Fruit fly (Drosophila melanogaster) whole organism, embryonic: ENCODE data around the gene Gr9a.

Source experiments
- Awh ChIP-seq: fragments of 200-800 bp; sonication (Bioruptor generic); IDR thresholded peaks from 2 replicates; pipeline ENCODE4, ENCODE4 v1.3.6; 2022; ENCODE audit warnings: missing biosample characterization, missing genetic modification characterization
- B-H1 ChIP-seq: fragments of 200-800 bp; sonication (Bioruptor generic); IDR thresholded peaks from 3 replicates; pipeline ENCODE4 v1.3.6; 2022; ENCODE audit warnings: missing biosample characterization, missing genetic modification characterization
- Blimp-1 ChIP-seq: fragments of 200-800 bp; sonication (Bioruptor generic); optimal IDR thresholded peaks from 3 replicates; lab custom pipeline; 2018; ENCODE audit warnings: missing biosample characterization, missing genetic modification characterization, mild to moderate bottlenecking, moderate library complexity, missing genetic modification reagents
- CG11695 ChIP-seq: fragments of 200-800 bp; sonication (Bioruptor generic); IDR thresholded peaks from 3 replicates; pipeline ENCODE4 v1.3.6; 2022; ENCODE audit warnings: missing biosample characterization, missing genetic modification characterization
- CG13296 ChIP-seq: fragments of 200-800 bp; sonication (Bioruptor generic); optimal IDR thresholded peaks from 3 replicates; lab custom pipeline; 2018; ENCODE audit warnings: missing biosample characterization, mild to moderate bottlenecking, missing genetic modification characterization
- CG17802 ChIP-seq: fragments of 200-800 bp; sonication (Bioruptor generic); optimal IDR thresholded peaks from 2 replicates; lab custom pipeline; 2018; ENCODE audit warnings: missing biosample characterization, mild to moderate bottlenecking, missing genetic modification characterization, moderate library complexity
- CG18011 ChIP-seq: fragments of 200-800 bp; sonication (Bioruptor generic); optimal IDR thresholded peaks from 2 replicates; lab custom pipeline; 2017; ENCODE audit warnings: missing biosample characterization, missing genetic modification characterization, mild to moderate bottlenecking, moderate library complexity, missing genotype
- CG18619 ChIP-seq: fragments of 200-800 bp; sonication (Bioruptor generic); optimal IDR thresholded peaks from 3 replicates; lab custom pipeline; 2017; ENCODE audit warnings: missing biosample characterization, mild to moderate bottlenecking, missing genetic modification characterization
- CG2116 ChIP-seq: fragments of 200-800 bp; sonication (Bioruptor generic); optimal IDR thresholded peaks from 3 replicates; lab custom pipeline; 2018; ENCODE audit warnings: missing biosample characterization, mild to moderate bottlenecking, missing genetic modification characterization
- CG2889 ChIP-seq: fragments of 200-800 bp; sonication (Bioruptor generic); IDR thresholded peaks from 3 replicates; pipeline ENCODE4 v1.3.6; 2022; ENCODE audit warnings: missing biosample characterization, missing genetic modification characterization
- CG31365 ChIP-seq: fragments of 200-800 bp; sonication (Bioruptor generic); optimal IDR thresholded peaks from 2 replicates; lab custom pipeline; 2018; ENCODE audit warnings: missing biosample characterization, mild to moderate bottlenecking, missing genetic modification characterization
- CG3163 ChIP-seq: fragments of 200-800 bp; sonication (Bioruptor generic); optimal IDR thresholded peaks from 3 replicates; lab custom pipeline; 2016; ENCODE audit warnings: missing biosample characterization, missing genetic modification characterization
- CG4730 ChIP-seq: fragments of 200-800 bp; sonication (Bioruptor generic); IDR thresholded peaks from 2 replicates; pipeline ENCODE4 v1.3.6; 2022; ENCODE audit warnings: missing biosample characterization, missing genetic modification characterization
- CG6654 ChIP-seq: fragments of 200-800 bp; sonication (Bioruptor generic); optimal IDR thresholded peaks from 2 replicates; lab custom pipeline; 2017; ENCODE audit warnings: missing biosample characterization, mild to moderate bottlenecking, missing genetic modification characterization
- CG7372 ChIP-seq: fragments of 200-800 bp; sonication (Bioruptor generic); IDR thresholded peaks from 2 replicates; pipeline ENCODE4 v1.3.6; 2022; ENCODE audit warnings: missing biosample characterization, missing genetic modification characterization
- CG8089 ChIP-seq: fragments of 200-800 bp; sonication (Bioruptor generic); optimal IDR thresholded peaks from 3 replicates; lab custom pipeline; 2016; ENCODE audit warnings: missing biosample characterization, missing genetic modification characterization
- CG8290 ChIP-seq, 3 experiments: fragments of 200-800 bp; sonication (Bioruptor generic); optimal IDR thresholded peaks; 2 replicates each; lab custom pipeline; 2016 to 2019; ENCODE audit warnings: missing biosample characterization in 3 of 3, missing genetic modification characterization in 3 of 3, mild to moderate bottlenecking in 2 of 3, moderate library complexity in 1 of 3
- CG9437 ChIP-seq: fragments of 200-800 bp; sonication (Bioruptor generic); optimal IDR thresholded peaks from 2 replicates; lab custom pipeline; 2018; ENCODE audit warnings: missing biosample characterization, mild to moderate bottlenecking, missing genetic modification characterization
- CG9727 ChIP-seq: fragments of 200-800 bp; sonication (Bioruptor generic); optimal IDR thresholded peaks from 3 replicates; lab custom pipeline; 2017; ENCODE audit warnings: missing biosample characterization, mild to moderate bottlenecking, missing genetic modification characterization
- CoRest ChIP-seq: fragments of 200-800 bp; sonication (Bioruptor generic); optimal IDR thresholded peaks from 3 replicates; lab custom pipeline; 2018; ENCODE audit warnings: missing biosample characterization, mild to moderate bottlenecking, missing genetic modification characterization, moderate library complexity
- HLHmδ ChIP-seq: fragments of 200-800 bp; sonication (Bioruptor generic); optimal IDR thresholded peaks from 2 replicates; lab custom pipeline; 2018; ENCODE audit warnings: missing biosample characterization, mild to moderate bottlenecking, missing genetic modification characterization, moderate library complexity
- Hmr ChIP-seq: fragments of 200-800 bp; sonication (Bioruptor generic); optimal IDR thresholded peaks from 3 replicates; lab custom pipeline; 2017; ENCODE audit warnings: mild to moderate bottlenecking, missing biosample characterization, missing genetic modification reagents, missing genetic modification characterization
- MBD-R2 ChIP-seq: fragments of 200-800 bp; sonication (Bioruptor generic); IDR thresholded peaks from 2 replicates; pipeline ENCODE4 v1.3.6; 2022; ENCODE audit warnings: missing biosample characterization, missing genetic modification characterization
- Meics ChIP-seq: fragments of 200-800 bp; sonication (Bioruptor generic); optimal IDR thresholded peaks from 2 replicates; lab custom pipeline; 2017; ENCODE audit warnings: missing biosample characterization, mild to moderate bottlenecking, missing genetic modification characterization
- Poxn ChIP-seq: fragments of 200-800 bp; sonication (Bioruptor generic); IDR thresholded peaks from 2 replicates; pipeline ENCODE4 v1.3.6; 2022; ENCODE audit warnings: missing biosample characterization, missing genetic modification characterization
- Rfx ChIP-seq: fragments of 200-800 bp; sonication (Bioruptor generic); IDR thresholded peaks from 2 replicates; pipeline ENCODE4 v1.3.6; 2022; ENCODE audit warnings: missing biosample characterization, missing genetic modification characterization
- ab ChIP-seq: fragments of 200-800 bp; sonication (Bioruptor generic); optimal IDR thresholded peaks from 2 replicates; lab custom pipeline; 2016; ENCODE audit warnings: missing biosample characterization, missing genetic modification characterization
- al ChIP-seq: fragments of 200-800 bp; sonication (Bioruptor generic); IDR thresholded peaks from 2 replicates; pipeline ENCODE4 v1.3.6; 2022; ENCODE audit warnings: missing biosample characterization, missing genetic modification characterization
- bowl ChIP-seq: fragments of 200-800 bp; sonication (Bioruptor generic); IDR thresholded peaks from 2 replicates; pipeline ENCODE4 v1.3.6; 2022; ENCODE audit warnings: missing biosample characterization, missing genetic modification characterization
- cas ChIP-seq: fragments of 200-800 bp; sonication (Bioruptor generic); IDR thresholded peaks from 2 replicates; pipeline ENCODE4 v1.3.6; 2022; ENCODE audit warnings: missing biosample characterization, missing genetic modification characterization
- cato ChIP-seq: fragments of 200-800 bp; sonication (Bioruptor generic); optimal IDR thresholded peaks from 2 replicates; lab custom pipeline; 2016; ENCODE audit warnings: missing biosample characterization, missing genetic modification characterization, borderline replicate concordance
- crp ChIP-seq, 2 experiments: fragments of 200-800 bp; sonication (Bioruptor generic); optimal IDR thresholded peaks; 2 replicates in 1 of 2; 3 replicates in 1 of 2; lab custom pipeline; 2017; ENCODE audit warnings: missing biosample characterization in 2 of 2, missing genetic modification characterization in 2 of 2, mild to moderate bottlenecking in 1 of 2, moderate library complexity in 1 of 2
- cwo ChIP-seq: fragments of 200-800 bp; sonication (Bioruptor generic); optimal IDR thresholded peaks from 3 replicates; lab custom pipeline; 2017; ENCODE audit warnings: missing biosample characterization, missing genetic modification characterization, mild to moderate bottlenecking, moderate library complexity, missing genetic modification reagents
- grau ChIP-seq: fragments of 200-800 bp; optimal IDR thresholded peaks from 3 replicates; lab custom pipeline; 2019; ENCODE audit warnings: missing biosample characterization, mild to moderate bottlenecking, missing genetic modification characterization, moderate library complexity
- jing ChIP-seq: fragments of 200-800 bp; sonication (Bioruptor generic); optimal IDR thresholded peaks from 2 replicates; lab custom pipeline; 2018; ENCODE audit warnings: missing biosample characterization, mild to moderate bottlenecking, missing genetic modification characterization
- kay ChIP-seq: fragments of 200-800 bp; sonication (Bioruptor generic); optimal IDR thresholded peaks from 2 replicates; lab custom pipeline; 2016; ENCODE audit warnings: missing biosample characterization, missing genetic modification characterization
- klu ChIP-seq: fragments of 200-800 bp; sonication (Bioruptor generic); IDR thresholded peaks from 2 replicates; pipeline ENCODE4 v1.3.6; 2022; ENCODE audit warnings: missing biosample characterization, missing genetic modification characterization
- luna ChIP-seq: fragments of 200-800 bp; sonication (Bioruptor generic); optimal IDR thresholded peaks from 2 replicates; lab custom pipeline; 2016; ENCODE audit warnings: missing biosample characterization, missing genetic modification characterization
- mirr ChIP-seq: fragments of 200-800 bp; sonication (Bioruptor generic); optimal IDR thresholded peaks from 3 replicates; lab custom pipeline; 2018; ENCODE audit warnings: missing biosample characterization, mild to moderate bottlenecking, missing genetic modification characterization
- nau ChIP-seq: fragments of 200-800 bp; sonication (Bioruptor generic); optimal IDR thresholded peaks from 3 replicates; lab custom pipeline; 2017; ENCODE audit warnings: missing biosample characterization, mild to moderate bottlenecking, missing genetic modification characterization, missing genetic modification reagents
- oc ChIP-seq: fragments of 200-800 bp; sonication (Bioruptor generic); optimal IDR thresholded peaks from 2 replicates; lab custom pipeline; 2018; ENCODE audit warnings: missing biosample characterization, mild to moderate bottlenecking, missing genetic modification characterization, moderate library complexity
- onecut ChIP-seq: fragments of 200-800 bp; sonication (Bioruptor generic); IDR thresholded peaks from 2 replicates; pipeline ENCODE4 v1.3.6; 2022; ENCODE audit warnings: missing biosample characterization, missing genetic modification characterization
- pros ChIP-seq: fragments of 200-800 bp; sonication (Bioruptor generic); optimal IDR thresholded peaks from 3 replicates; lab custom pipeline; 2019; ENCODE audit warnings: missing biosample characterization, mild to moderate bottlenecking, missing genetic modification characterization, moderate library complexity
- sc ChIP-seq, 3 experiments: fragments of >200 bp in 2 of 3; fragments of 200-800 bp in 1 of 3; sonication (Bioruptor generic) in 1 of 3; optimal IDR thresholded peaks; 2 replicates in 2 of 3; 3 replicates in 1 of 3; lab custom pipeline; 2017; ENCODE audit warnings: mild to moderate bottlenecking in 1 of 3, missing biosample characterization in 1 of 3, missing genetic modification characterization in 1 of 3, missing genetic modification reagents in 1 of 3
- sens ChIP-seq: fragments of 200-800 bp; sonication (Bioruptor generic); peaks from one replicate; lab custom pipeline; 2016; ENCODE audit warnings: missing biosample characterization, missing genetic modification characterization
- sens-2 ChIP-seq: fragments of 200-800 bp; sonication (Bioruptor generic); IDR thresholded peaks from 2 replicates; pipeline ENCODE4 v1.3.6; 2022; ENCODE audit warnings: missing biosample characterization, missing genetic modification characterization
- trh ChIP-seq: fragments of 200-800 bp; sonication (Bioruptor generic); optimal IDR thresholded peaks from 2 replicates; lab custom pipeline; 2016; ENCODE audit warnings: missing biosample characterization, missing genetic modification characterization
- zfh2 ChIP-seq: fragments of 200-800 bp; sonication (Bioruptor generic); optimal IDR thresholded peaks from 2 replicates; lab custom pipeline; 2016; ENCODE audit warnings: missing biosample characterization, missing genetic modification characterization

Gene Gr9a

DNA sequence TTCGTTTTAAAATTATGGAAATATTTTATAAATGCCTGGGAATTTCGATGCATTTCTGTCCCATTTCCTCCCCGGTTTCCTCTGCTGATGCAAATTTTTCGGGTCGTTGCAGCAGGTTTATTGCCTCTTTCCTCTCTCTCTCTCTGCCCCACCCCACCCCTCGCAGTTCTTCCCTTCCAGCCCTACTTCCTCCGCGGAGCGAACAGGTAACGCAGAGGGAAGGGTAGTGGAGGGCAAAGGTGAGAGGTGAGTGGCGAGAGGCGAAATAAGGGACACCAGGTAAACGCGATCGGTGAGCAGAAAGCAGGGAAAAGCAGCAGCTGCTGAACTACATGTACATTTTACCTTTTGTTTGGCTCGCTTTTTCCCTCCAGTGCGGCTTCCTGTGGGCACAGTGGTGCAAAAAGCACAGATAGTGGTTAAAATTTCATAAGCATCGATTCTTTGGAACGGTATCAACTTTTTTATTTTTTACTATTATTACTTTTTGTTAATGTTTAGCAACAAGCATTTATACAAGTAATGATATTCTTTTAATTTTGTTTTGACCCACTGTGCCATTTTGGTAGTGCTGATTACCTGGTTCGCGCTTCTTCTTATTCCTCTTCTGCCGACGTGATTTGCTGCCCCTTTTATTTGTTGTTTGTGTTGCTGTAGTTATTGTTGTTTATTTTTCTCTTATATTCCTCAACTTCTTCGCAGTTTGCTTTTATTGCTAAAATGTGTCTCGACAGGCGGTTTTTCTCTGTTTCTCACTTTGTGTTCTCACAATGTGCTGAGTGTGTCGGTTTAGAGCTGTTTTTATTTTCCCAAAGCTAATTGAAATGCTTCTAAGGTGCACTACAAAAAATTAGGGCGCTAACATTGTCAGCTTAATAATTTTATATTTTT, 26.8 kb downstream of the Gr9a start (continued):
- TF ChIP-seq Blimp-1 (GFP tag; lab: Kevin White, UChicago) (peak; percentile 38), CG31365 (tag; lab: Kevin White, UChicago) (no peak), Awh (peak; percentile 74), CG6654 (GFP tag; lab: Kevin White, UChicago) (no peak), CG7372 (GFP tag; lab: Robert Waterston, UW) (no peak), luna (GFP tag; lab: Kevin White, UChicago) (no peak), al (GFP tag; lab: Robert Waterston, UW) (no peak), Rfx (peak; percentile 63), CG2116 (peak; percentile 28), sens (GFP tag; lab: Kevin White, UChicago) (peak; percentile 92), CG13296 (GFP tag; lab: Kevin White, UChicago) (no peak), CG17802 (tag; lab: Kevin White, UChicago) (no peak), klu (no peak), grau (tag; lab: Kevin White, UChicago) (peak; percentile 57), CG2889 (GFP tag; lab: Robert Waterston, UW) (peak; percentile 29; the same call in 1 of the 3 replicates), CG8089 (GFP tag; lab: Kevin White, UChicago) (no peak), cwo (GFP tag; lab: Kevin White, UChicago) (peak; percentile 28), CG18619 (GFP tag; lab: Kevin White, UChicago) (peak; percentile 39), CG8290 (GFP tag; optimal IDR thresholded peaks at IDR 0.05; lab: Kevin White, UChicago) (peak; percentile 2), CG8290 (tag; optimal IDR thresholded peaks at IDR 0.05; lab: Kevin White, UChicago) (no peak), trh (GFP tag; lab: Kevin White, UChicago) (no peak), bowl (GFP tag; lab: Robert Waterston, UW) (no peak), CoRest (tag; lab: Kevin White, UChicago) (peak; percentile 48), crp (GFP tag; optimal IDR thresholded peaks at IDR 0.05; lab: Kevin White, UChicago) (no peak), cas (GFP tag; lab: Robert Waterston, UW) (no peak), HLHmδ (no peak), sc (optimal IDR thresholded peaks at IDR 0.05; lab: Kevin White, UChicago) (no peak), sc (GFP tag; optimal IDR thresholded peaks at IDR 0.05; lab: Kevin White, UChicago) (peak; percentile 42), Poxn (GFP tag; lab: Robert Waterston, UW) (no peak), jing (GFP tag; lab: Kevin White, UChicago) (no peak), CG9437 (GFP tag; lab: Kevin White, UChicago) (peak; percentile 5), onecut (GFP tag; lab: Robert Waterston, UW) (peak; percentile 52; the same call in 1 of the 2 replicates), sens-2 (GFP tag; lab: Robert Waterston, UW) (peak; percentile 70), cato (GFP tag; lab: Kevin White, UChicago) (no peak), nau (GFP tag; lab: Kevin White, UChicago) (peak; percentile 13), CG18011 (GFP tag; lab: Kevin White, UChicago) (peak; percentile 35), pros (peak; percentile 85), mirr (no peak), oc (tag; lab: Kevin White, UChicago) (peak; percentile 38), kay (GFP tag; lab: Kevin White, UChicago) (no peak), CG9727 (peak; percentile 77), CG11695 (GFP tag; lab: Robert Waterston, UW) (peak; percentile 57; the same call in 1 of the 3 replicates), CG4730 (GFP tag; lab: Robert Waterston, UW) (no peak), Hmr (GFP tag; lab: Kevin White, UChicago) (peak; percentile 48), CG3163 (GFP tag; lab: Kevin White, UChicago) (peak; percentile 12), B-H1 (GFP tag; lab: Robert Waterston, UW) (peak; percentile 38; the same call in 2 of the 3 replicates), zfh2 (GFP tag; lab: Kevin White, UChicago) (no peak), Meics (GFP tag; lab: Kevin White, UChicago) (peak; percentile 27), MBD-R2 (GFP tag; lab: Robert Waterston, UW) (no peak; the same call in 1 of the 2 replicates), ab (GFP tag; lab: Kevin White, UChicago) (no peak)
